Worm (Caenorhabditis elegans) whole organism, late embryonic: ENCODE data around the gene rbr-2.

Experiments used
- C08G9.2 ChIP-seq: sonication (generic microtip); optimal IDR thresholded peaks from 2 replicates; lab custom pipeline; 2016; ENCODE audit warnings: mild to moderate bottlenecking, missing genetic modification characterization, moderate library complexity, missing compliant biosample characterization
- F13H6.1 ChIP-seq: sonication (generic microtip); optimal IDR thresholded peaks from 2 replicates; lab custom pipeline; 2016; ENCODE audit warnings: missing genetic modification characterization, missing compliant biosample characterization
- K09A11.1 ChIP-seq: sonication (generic microtip); optimal IDR thresholded peaks from 2 replicates; lab custom pipeline; 2017; ENCODE audit warnings: antibody characterized with exemption, mild to moderate bottlenecking, missing genetic modification characterization, missing compliant biosample characterization; ENCODE audit not compliant: insufficient read depth
- ceh-18 ChIP-seq: sonication (generic microtip); optimal IDR thresholded peaks from 2 replicates; lab custom pipeline; 2016; ENCODE audit warnings: missing genetic modification characterization, missing compliant biosample characterization
- ceh-19 ChIP-seq: fragments of 200-800 bp; sonication (Bioruptor generic); optimal IDR thresholded peaks from 2 replicates; lab custom pipeline; 2018; ENCODE audit warnings: mild to moderate bottlenecking, missing genetic modification characterization, missing compliant biosample characterization
- ceh-2 ChIP-seq: sonication (generic microtip); optimal IDR thresholded peaks from 2 replicates; lab custom pipeline; 2016; ENCODE audit warnings: missing genotype, missing genetic modification characterization, missing compliant biosample characterization
- ceh-30 ChIP-seq: fragments of 150-350 bp; optimal IDR thresholded peaks from 2 replicates; lab custom pipeline; 2014; ENCODE audit warnings: missing biosample characterization, missing genetic modification characterization
- ceh-31 ChIP-seq: sonication (generic microtip); optimal IDR thresholded peaks from 2 replicates; lab custom pipeline; 2016; ENCODE audit warnings: missing genetic modification characterization, missing compliant biosample characterization
- ceh-34 ChIP-seq: sonication (generic microtip); optimal IDR thresholded peaks from 2 replicates; lab custom pipeline; 2016; ENCODE audit warnings: mild to moderate bottlenecking, missing genetic modification characterization, missing compliant biosample characterization
- ets-4 ChIP-seq: sonication (generic microtip); optimal IDR thresholded peaks from 2 replicates; lab custom pipeline; 2016; ENCODE audit warnings: missing genetic modification characterization, missing compliant biosample characterization
- eyg-1 ChIP-seq: sonication (generic microtip); optimal IDR thresholded peaks from 2 replicates; lab custom pipeline; 2016; ENCODE audit warnings: missing genotype, missing genetic modification characterization, missing compliant biosample characterization
- fax-1 ChIP-seq: sonication (generic microtip); optimal IDR thresholded peaks from 2 replicates; lab custom pipeline; 2016; ENCODE audit warnings: missing genotype, missing genetic modification characterization, missing compliant biosample characterization
- hlh-30 ChIP-seq: sonication (generic microtip); optimal IDR thresholded peaks from 2 replicates; lab custom pipeline; 2017; ENCODE audit warnings: antibody characterized with exemption, missing genetic modification characterization, missing compliant biosample characterization; ENCODE audit not compliant: insufficient read depth
- lim-6 ChIP-seq: sonication (generic microtip); optimal IDR thresholded peaks from 2 replicates; lab custom pipeline; 2016; ENCODE audit warnings: missing genetic modification characterization, missing compliant biosample characterization
- madf-2 ChIP-seq: sonication (generic microtip); optimal IDR thresholded peaks from 2 replicates; lab custom pipeline; 2017; ENCODE audit warnings: missing genetic modification characterization, missing compliant biosample characterization
- nfya-1 ChIP-seq: sonication (generic microtip); optimal IDR thresholded peaks from 2 replicates; lab custom pipeline; 2017; ENCODE audit warnings: missing genetic modification characterization, mild to moderate bottlenecking, missing compliant biosample characterization, antibody characterized with exemption, moderate library complexity
- nhr-11 ChIP-seq: fragments of 150-350 bp; optimal IDR thresholded peaks from 2 replicates; lab custom pipeline; 2014; ENCODE audit warnings: missing biosample characterization, missing genetic modification characterization
- npax-4 ChIP-seq: sonication (generic microtip); optimal IDR thresholded peaks from 2 replicates; lab custom pipeline; 2016; ENCODE audit warnings: missing genetic modification characterization, missing compliant biosample characterization
- odd-2 ChIP-seq: sonication (generic microtip); optimal IDR thresholded peaks from 2 replicates; lab custom pipeline; 2017; ENCODE audit warnings: antibody characterized with exemption, mild to moderate bottlenecking, missing genetic modification characterization, missing compliant biosample characterization
- pax-1 ChIP-seq: fragments of 150-350 bp; optimal IDR thresholded peaks from 2 replicates; lab custom pipeline; 2014; ENCODE audit warnings: missing biosample characterization, missing genetic modification characterization
- pha-4 ChIP-seq: fragments of 150-350 bp; optimal IDR thresholded peaks from 2 replicates; lab custom pipeline; 2018; ENCODE audit warnings: missing biosample characterization, missing genetic modification reagents, missing genetic modification characterization
- ref-2 ChIP-seq: sonication (generic microtip); optimal IDR thresholded peaks from 2 replicates; lab custom pipeline; 2016; ENCODE audit warnings: missing genetic modification characterization, missing compliant biosample characterization
- rnt-1 ChIP-seq: sonication (generic microtip); optimal IDR thresholded peaks from 2 replicates; lab custom pipeline; 2016; ENCODE audit warnings: missing genetic modification characterization, missing compliant biosample characterization
- sdc-2 ChIP-seq: sonication (generic microtip); optimal IDR thresholded peaks from 2 replicates; lab custom pipeline; 2016; ENCODE audit warnings: missing genotype, missing genetic modification characterization, missing compliant biosample characterization
- sox-2 ChIP-seq: fragments of 200-800 bp; sonication (Bioruptor generic); IDR thresholded peaks from 2 replicates; pipeline ENCODE4 v1.3.6; 2022; ENCODE audit warnings: missing genetic modification reagents, missing genetic modification characterization, missing compliant biosample characterization
- tbx-2 ChIP-seq: sonication (generic microtip); optimal IDR thresholded peaks from 2 replicates; lab custom pipeline; 2016; ENCODE audit warnings: missing genetic modification characterization, missing compliant biosample characterization
- unc-3 ChIP-seq, 2 experiments: fragments of 200-800 bp in 1 of 2; sonication (Bioruptor generic) in 1 of 2; sonication (generic microtip) in 1 of 2; conservative IDR thresholded peaks in 1 of 2; optimal IDR thresholded peaks in 1 of 2; 2 replicates each; pipeline versions ENCODE4 v1.3.6 to Lab custom; 2016 to 2022; ENCODE audit warnings: missing compliant biosample characterization in 2 of 2, missing genetic modification characterization in 2 of 2, missing genetic modification reagents in 1 of 2
- unc-42 ChIP-seq: sonication (generic microtip); optimal IDR thresholded peaks from 2 replicates; lab custom pipeline; 2016; ENCODE audit warnings: missing genotype, missing genetic modification characterization, missing compliant biosample characterization
- unc-55 ChIP-seq: sonication (generic microtip); optimal IDR thresholded peaks from 2 replicates; lab custom pipeline; 2017; ENCODE audit warnings: missing biosample characterization, missing genetic modification reagents, missing genetic modification characterization
- unc-86 ChIP-seq: sonication (generic microtip); optimal IDR thresholded peaks from 2 replicates; lab custom pipeline; 2016; ENCODE audit warnings: missing genetic modification characterization, missing compliant biosample characterization
- zip-5 ChIP-seq: sonication (generic microtip); optimal IDR thresholded peaks from 2 replicates; lab custom pipeline; 2016; ENCODE audit warnings: missing genetic modification characterization, missing compliant biosample characterization

rbr-2 gene

DNA sequence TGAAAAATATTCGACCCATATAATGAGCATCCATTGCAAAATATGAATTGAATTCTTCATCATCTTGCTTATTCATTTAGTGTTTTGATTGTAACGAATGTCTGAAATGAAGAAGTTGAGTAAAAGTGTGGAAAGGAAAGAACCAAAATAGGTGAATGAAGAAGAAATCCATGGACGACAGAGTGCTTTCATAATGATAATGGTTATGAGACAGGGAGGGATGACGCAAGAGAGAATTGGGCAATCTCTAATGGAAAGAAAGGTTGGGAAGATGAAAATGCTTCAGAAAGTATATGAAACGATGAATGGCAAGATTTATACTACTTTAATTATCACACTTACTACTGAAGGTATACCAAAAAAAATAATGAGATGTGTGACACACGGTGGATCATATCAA is 15.6 kb upstream of the rbr-2 start, which contains the start of gene ZK596.3:
ZK596.3 (minus strand) TSS at position 101 of the 400 bp plus-strand sequence.
- TF ChIP-seq tbx-2 (tag; lab: Kevin White, UChicago) (no peak), rnt-1 (tag; lab: Kevin White, UChicago) (no peak), sdc-2 (tag; lab: Kevin White, UChicago) (no peak)
- TF ChIP-seq, all 69 proteins: peak for 0

DNA sequence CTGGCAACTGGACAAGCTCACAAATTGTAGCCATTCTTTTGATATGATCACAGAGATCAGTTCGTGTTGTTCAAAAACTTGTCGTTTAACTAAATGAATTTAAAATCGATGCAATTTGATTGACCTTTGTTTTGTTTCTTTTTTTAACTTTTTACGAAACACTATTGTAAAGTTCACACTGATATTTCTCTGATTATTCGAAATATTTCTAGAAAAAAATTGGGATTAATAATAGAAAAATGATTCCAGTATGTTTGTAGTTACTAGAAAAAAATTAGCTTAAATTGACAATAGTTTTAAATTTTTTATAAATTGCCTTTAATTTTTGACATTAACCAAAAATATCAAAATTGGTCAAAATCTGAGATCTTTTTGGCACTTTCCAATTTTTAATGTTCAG is 10.7 kb upstream of the rbr-2 start, which contains the start of gene ZK596.2:
ZK596.2 (minus strand) TSS at position 101 of the 400 bp plus-strand sequence.
- TF ChIP-seq ref-2 (tag; lab: Kevin White, UChicago), result no peak
- no peak for TF ChIP-seq nhr-11
- no peak for TF ChIP-seq zip-5 (tag; lab: Kevin White, UChicago)
- no peak for TF ChIP-seq fax-1 (tag; lab: Kevin White, UChicago)
- no peak for TF ChIP-seq F13H6.1 (tag; lab: Kevin White, UChicago)
- no peak for TF ChIP-seq ceh-30

ce11 chrIV:10909708-10910107 is 10.2 kb upstream of the rbr-2 start, which contains the start of gene pyk-2:
Gene pyk-2, plus strand, starts transcription at chrIV:10909913.
- TF ChIP-seq lim-6, result no peak
- no peak for TF ChIP-seq madf-2
- no peak for TF ChIP-seq sox-2 (GFP tag; lab: Robert Waterston, UW)
- no peak for TF ChIP-seq unc-86 (tag; lab: Kevin White, UChicago)
- no peak for TF ChIP-seq C08G9.2 (tag; lab: Kevin White, UChicago)
- TF ChIP-seq, all 69 proteins: peak for 0

ce11 chrIV:10913081-10913480 is 6.8 kb upstream of the rbr-2 start, which contains the start of gene ZK593.2:
Gene ZK593.2, plus strand, starts transcription at chrIV:10913381.
- TF ChIP-seq ets-4 (tag; lab: Kevin White, UChicago), result no peak

ce11 chrIV:10915388-10915787 is 4.5 kb upstream of the rbr-2 start, which contains the start of gene ZK593.3:
Gene ZK593.3, plus strand, starts transcription at chrIV:10915688.
- TF ChIP-seq eyg-1 (tag; lab: Kevin White, UChicago), result no peak

DNA sequence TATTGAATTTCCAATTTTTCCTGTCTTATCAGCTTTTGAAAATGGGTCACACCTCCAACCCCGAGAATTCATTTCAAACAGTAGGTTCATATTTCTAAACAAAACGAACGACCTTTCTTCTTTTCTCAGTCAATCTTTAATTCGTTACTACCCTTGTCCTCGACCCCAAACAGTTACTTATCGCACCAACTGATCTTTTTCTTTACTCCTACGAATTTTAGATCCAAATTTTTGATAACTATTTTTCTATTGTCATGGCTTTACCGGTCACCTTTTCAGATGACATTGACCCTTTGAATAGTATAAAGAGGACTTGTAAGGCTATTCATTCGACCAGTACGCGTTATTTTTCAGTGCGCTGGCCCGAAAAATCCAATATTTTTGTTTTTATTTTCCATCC is 3.7 kb upstream of the rbr-2 start:
- TF ChIP-seq npax-4 (tag; lab: Kevin White, UChicago), result no peak
- no peak for TF ChIP-seq odd-2 (tag; lab: Kevin White, UChicago)
- no peak for TF ChIP-seq ets-4 (tag; lab: Kevin White, UChicago)
- no peak for TF ChIP-seq nfya-1 (tag; lab: Kevin White, UChicago)
- no peak for TF ChIP-seq ceh-2
- TF ChIP-seq, all 69 proteins: peak for 0

DNA sequence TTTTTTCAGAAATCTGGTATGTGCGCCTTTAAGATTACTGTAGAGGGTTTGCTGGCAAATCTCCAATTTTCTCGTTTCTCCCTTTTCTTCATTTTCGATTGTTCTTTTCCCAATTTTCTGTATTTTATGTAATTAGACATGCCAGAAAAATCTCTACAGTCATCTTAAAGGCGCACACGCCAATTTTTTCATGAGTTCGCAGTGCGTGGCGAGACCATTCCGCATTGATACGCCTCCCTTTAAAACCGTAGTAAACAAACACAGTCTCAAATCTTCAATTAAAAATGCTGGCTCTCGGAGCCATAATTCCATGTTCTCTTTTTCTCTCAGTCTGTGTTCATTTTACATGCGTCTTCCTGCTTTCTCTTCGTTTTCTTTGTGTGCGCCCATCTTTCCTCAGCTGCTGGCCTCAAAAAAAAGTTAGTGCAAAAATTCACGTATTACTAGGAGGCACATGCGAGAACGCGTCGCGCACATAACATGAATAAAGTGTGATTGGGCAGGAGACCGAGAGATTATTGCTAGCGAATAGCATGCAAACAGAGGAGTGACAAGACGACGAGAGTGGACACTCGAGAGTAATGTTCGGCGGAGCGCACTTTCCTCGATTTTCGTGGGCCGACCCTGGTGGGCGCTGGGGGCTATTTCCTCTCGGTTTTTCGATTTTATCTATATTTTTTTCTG is 851 bp upstream of the rbr-2 start:
- TF ChIP-seq unc-3 (GFP tag; conservative IDR thresholded peaks at IDR 0.05; lab: Robert Waterston, UW) (no peak), unc-3 (tag; optimal IDR thresholded peaks at IDR 0.05; lab: Kevin White, UChicago) (no peak), nfya-1 (tag; lab: Kevin White, UChicago) (peak; percentile 69), hlh-30 (tag; lab: Kevin White, UChicago) (peak; percentile 80), ref-2 (tag; lab: Kevin White, UChicago) (peak; percentile 56), K09A11.1 (tag; lab: Kevin White, UChicago) (no peak), pax-1 (tag; lab: Kevin White, UChicago) (peak; percentile 29), pha-4 (no peak), ceh-31 (tag; lab: Kevin White, UChicago) (peak; percentile 80), rnt-1 (tag; lab: Kevin White, UChicago) (peak; percentile 2), tbx-2 (tag; lab: Kevin White, UChicago) (peak; percentile 49), ceh-18 (tag; lab: Kevin White, UChicago) (peak; percentile 77), F13H6.1 (tag; lab: Kevin White, UChicago) (peak; percentile 6), ceh-19 (GFP tag; lab: Kevin White, UChicago) (peak; percentile 10), unc-42 (peak; percentile 51), unc-55 (peak; percentile 72), ceh-34 (tag; lab: Kevin White, UChicago) (peak; percentile 66), zip-5 (tag; lab: Kevin White, UChicago) (no peak)
- TF ChIP-seq, all 69 proteins: peak for 13
